Fruit fly (Drosophila melanogaster) whole organism, embryonic: ENCODE data around the gene mfas.

ENCODE experiments used
- Blimp-1 ChIP-seq: fragments of 200-800 bp; sonication (Bioruptor generic); optimal IDR thresholded peaks from 3 replicates; lab custom pipeline; 2018; ENCODE audit warnings: missing biosample characterization, missing genetic modification characterization, mild to moderate bottlenecking, moderate library complexity, missing genetic modification reagents
- CG10267 ChIP-seq: fragments of 200-800 bp; sonication (Bioruptor generic); optimal IDR thresholded peaks from 2 replicates; lab custom pipeline; 2018; ENCODE audit warnings: missing biosample characterization, mild to moderate bottlenecking, missing genetic modification characterization, moderate library complexity
- CG10321 ChIP-seq: fragments of 200-800 bp; sonication (Bioruptor generic); IDR thresholded peaks from 2 replicates; pipeline ENCODE4 v1.3.6; 2022; ENCODE audit warnings: missing biosample characterization, missing genetic modification characterization
- CG11085 ChIP-seq: fragments of 200-800 bp; sonication (Bioruptor generic); IDR thresholded peaks from 2 replicates; pipeline ENCODE4 v1.3.6; 2022; ENCODE audit warnings: missing biosample characterization, missing genetic modification characterization
- CG11695 ChIP-seq: fragments of 200-800 bp; sonication (Bioruptor generic); IDR thresholded peaks from 3 replicates; pipeline ENCODE4 v1.3.6; 2022; ENCODE audit warnings: missing biosample characterization, missing genetic modification characterization
- CG11696 ChIP-seq: fragments of 200-800 bp; sonication (Bioruptor generic); IDR thresholded peaks from 2 replicates; pipeline ENCODE4 v1.3.6; 2022; ENCODE audit warnings: missing biosample characterization, missing genetic modification characterization
- CG13296 ChIP-seq: fragments of 200-800 bp; sonication (Bioruptor generic); optimal IDR thresholded peaks from 3 replicates; lab custom pipeline; 2018; ENCODE audit warnings: missing biosample characterization, mild to moderate bottlenecking, missing genetic modification characterization
- CG13775 ChIP-seq: fragments of 200-800 bp; sonication (Bioruptor generic); optimal IDR thresholded peaks from 3 replicates; lab custom pipeline; 2017; ENCODE audit warnings: missing biosample characterization, mild to moderate bottlenecking, missing genetic modification characterization
- CG14710 ChIP-seq: fragments of 200-800 bp; sonication (Bioruptor generic); optimal IDR thresholded peaks from 3 replicates; lab custom pipeline; 2019; ENCODE audit warnings: missing biosample characterization, mild to moderate bottlenecking, missing genetic modification characterization, moderate library complexity
- CG17568 ChIP-seq: fragments of 200-800 bp; sonication (Bioruptor generic); optimal IDR thresholded peaks from 2 replicates; lab custom pipeline; 2018; ENCODE audit warnings: missing biosample characterization, mild to moderate bottlenecking, missing genetic modification characterization, moderate library complexity
- CG18619 ChIP-seq: fragments of 200-800 bp; sonication (Bioruptor generic); optimal IDR thresholded peaks from 3 replicates; lab custom pipeline; 2017; ENCODE audit warnings: missing biosample characterization, mild to moderate bottlenecking, missing genetic modification characterization
- CG2202 ChIP-seq: fragments of 200-800 bp; sonication (Bioruptor generic); optimal IDR thresholded peaks from 2 replicates; lab custom pipeline; 2018; ENCODE audit warnings: missing biosample characterization, mild to moderate bottlenecking, missing genetic modification characterization
- CG3065 ChIP-seq: fragments of 200-800 bp; sonication (Bioruptor generic); optimal IDR thresholded peaks from 2 replicates; lab custom pipeline; 2016; ENCODE audit warnings: missing biosample characterization, missing genetic modification characterization
- CG32532 ChIP-seq: fragments of 200-800 bp; sonication (Bioruptor generic); IDR thresholded peaks from 2 replicates; pipeline ENCODE4 v1.3.6; 2022; ENCODE audit warnings: missing biosample characterization, missing genetic modification characterization
- CG34422 ChIP-seq: fragments of 200-800 bp; sonication (Bioruptor generic); IDR thresholded peaks from 3 replicates; pipeline ENCODE4 v1.3.6; 2022; ENCODE audit warnings: missing biosample characterization, missing genetic modification characterization
- CG3726 ChIP-seq: fragments of 200-800 bp; sonication (Bioruptor generic); IDR thresholded peaks from 3 replicates; pipeline ENCODE4, ENCODE4 v1.3.6; 2022; ENCODE audit warnings: missing biosample characterization, missing genetic modification characterization
- CG4360 ChIP-seq: fragments of 200-800 bp; sonication (Bioruptor generic); IDR thresholded peaks from 2 replicates; pipeline ENCODE4 v1.3.6; 2022; ENCODE audit warnings: missing biosample characterization, missing genetic modification characterization
- CG6254 ChIP-seq: fragments of 200-800 bp; sonication (Bioruptor generic); optimal IDR thresholded peaks from 3 replicates; lab custom pipeline; 2017; ENCODE audit warnings: mild to moderate bottlenecking, missing biosample characterization, missing genetic modification reagents, missing genetic modification characterization
- CG6654 ChIP-seq: fragments of 200-800 bp; sonication (Bioruptor generic); optimal IDR thresholded peaks from 2 replicates; lab custom pipeline; 2017; ENCODE audit warnings: missing biosample characterization, mild to moderate bottlenecking, missing genetic modification characterization
- CG6791 ChIP-seq: fragments of 200-800 bp; sonication (Bioruptor generic); IDR thresholded peaks from 3 replicates; pipeline ENCODE4 v1.3.6; 2022; ENCODE audit warnings: missing biosample characterization, missing genetic modification characterization; ENCODE audit not compliant: partially characterized antibody
- CG7745 ChIP-seq: fragments of 200-800 bp; sonication (Bioruptor generic); optimal IDR thresholded peaks from 2 replicates; lab custom pipeline; 2018; ENCODE audit warnings: missing biosample characterization, mild to moderate bottlenecking, missing genetic modification characterization, moderate library complexity
- CG8290 ChIP-seq, 3 experiments: fragments of 200-800 bp; sonication (Bioruptor generic); optimal IDR thresholded peaks; 2 replicates each; lab custom pipeline; 2016 to 2019; ENCODE audit warnings: missing biosample characterization in 3 of 3, missing genetic modification characterization in 3 of 3, mild to moderate bottlenecking in 2 of 3, moderate library complexity in 1 of 3
- CG9797 ChIP-seq: fragments of 200-800 bp; sonication (Bioruptor generic); optimal IDR thresholded peaks from 3 replicates; lab custom pipeline; 2018; ENCODE audit warnings: missing biosample characterization, mild to moderate bottlenecking, missing genetic modification characterization
- CrebB ChIP-seq: fragments of 200-800 bp; sonication (Bioruptor generic); optimal IDR thresholded peaks from 3 replicates; lab custom pipeline; 2018; ENCODE audit warnings: missing biosample characterization, mild to moderate bottlenecking, missing genetic modification characterization
- Fer2 ChIP-seq: fragments of 200-800 bp; sonication (Bioruptor generic); optimal IDR thresholded peaks from 2 replicates; lab custom pipeline; 2018; ENCODE audit warnings: missing biosample characterization, mild to moderate bottlenecking, missing genetic modification characterization, moderate library complexity
- Hmr ChIP-seq: fragments of 200-800 bp; sonication (Bioruptor generic); optimal IDR thresholded peaks from 3 replicates; lab custom pipeline; 2017; ENCODE audit warnings: mild to moderate bottlenecking, missing biosample characterization, missing genetic modification reagents, missing genetic modification characterization
- Hr39 ChIP-seq: fragments of >200 bp; optimal IDR thresholded peaks from 2 replicates; lab custom pipeline; 2017
- Lhr ChIP-seq: fragments of 200-800 bp; sonication (Bioruptor generic); optimal IDR thresholded peaks from 3 replicates; lab custom pipeline; 2017; ENCODE audit warnings: mild to moderate bottlenecking, missing biosample characterization, missing genetic modification reagents, missing genetic modification characterization
- MTF-1 ChIP-seq: fragments of 200-800 bp; sonication (Bioruptor generic); optimal IDR thresholded peaks from 2 replicates; lab custom pipeline; 2018; ENCODE audit warnings: missing biosample characterization, mild to moderate bottlenecking, missing genetic modification characterization, borderline replicate concordance
- Neu2 ChIP-seq: fragments of 200-800 bp; sonication (Bioruptor generic); optimal IDR thresholded peaks from 3 replicates; lab custom pipeline; 2016; ENCODE audit warnings: missing biosample characterization, missing genetic modification characterization, borderline replicate concordance
- Oli ChIP-seq: fragments of 200-800 bp; sonication (Bioruptor generic); optimal IDR thresholded peaks from 2 replicates; lab custom pipeline; 2018; ENCODE audit warnings: missing biosample characterization, mild to moderate bottlenecking, missing genetic modification characterization, moderate library complexity
- Sox100B ChIP-seq: fragments of 200-800 bp; sonication (Bioruptor generic); optimal IDR thresholded peaks from 3 replicates; lab custom pipeline; 2018; ENCODE audit warnings: missing biosample characterization, mild to moderate bottlenecking, missing genetic modification characterization
- Trl ChIP-seq, 3 experiments: fragments of >200 bp in 2 of 3; fragments of 200-800 bp in 1 of 3; sonication (Bioruptor generic) in 1 of 3; optimal IDR thresholded peaks; 2 replicates in 1 of 3; 3 replicates in 2 of 3; lab custom pipeline; 2016 to 2017; ENCODE audit warnings: missing biosample characterization in 1 of 3, missing genetic modification characterization in 1 of 3
- Vsx1 ChIP-seq: fragments of 200-800 bp; sonication (Bioruptor generic); optimal IDR thresholded peaks from 2 replicates; lab custom pipeline; 2017; ENCODE audit warnings: missing biosample characterization, mild to moderate bottlenecking, missing genetic modification characterization, missing genetic modification reagents
- YL-1 ChIP-seq: fragments of 200-800 bp; sonication (Bioruptor generic); optimal IDR thresholded peaks from 3 replicates; lab custom pipeline; 2017; ENCODE audit warnings: missing biosample characterization, mild to moderate bottlenecking, missing genetic modification characterization
- aop ChIP-seq: fragments of 200-800 bp; sonication (Bioruptor generic); IDR thresholded peaks from 2 replicates; pipeline ENCODE4 v1.3.6; 2022; ENCODE audit warnings: missing biosample characterization, missing genetic modification characterization
- ap ChIP-seq: fragments of 200-800 bp; sonication (Bioruptor generic); IDR thresholded peaks from 2 replicates; pipeline ENCODE4 v1.3.6; 2022; ENCODE audit warnings: missing biosample characterization, missing genetic modification characterization
- az2 ChIP-seq: fragments of 200-800 bp; sonication (Bioruptor generic); optimal IDR thresholded peaks from 3 replicates; lab custom pipeline; 2016; ENCODE audit warnings: missing biosample characterization, missing genetic modification characterization
- en ChIP-seq: fragments of 200-800 bp; sonication (Bioruptor generic); optimal IDR thresholded peaks from 2 replicates; lab custom pipeline; 2016; ENCODE audit warnings: missing biosample characterization, missing genetic modification characterization
- fru ChIP-seq: fragments of >200 bp; optimal IDR thresholded peaks from 2 replicates; lab custom pipeline; 2017
- gem ChIP-seq: fragments of 200-800 bp; sonication (Bioruptor generic); optimal IDR thresholded peaks from 2 replicates; lab custom pipeline; 2019; ENCODE audit warnings: missing biosample characterization, mild to moderate bottlenecking, missing genetic modification characterization, moderate library complexity
- gfzf ChIP-seq: fragments of 200-800 bp; sonication (Bioruptor generic); optimal IDR thresholded peaks from 2 replicates; lab custom pipeline; 2016; ENCODE audit warnings: missing biosample characterization, mild to moderate bottlenecking, missing genetic modification characterization, moderate library complexity
- gsb-n ChIP-seq: fragments of 200-800 bp; sonication (Bioruptor generic); optimal IDR thresholded peaks from 3 replicates; lab custom pipeline; 2018; ENCODE audit warnings: missing biosample characterization, mild to moderate bottlenecking, missing genetic modification characterization
- hth ChIP-seq: fragments of >200 bp; optimal IDR thresholded peaks from 2 replicates; lab custom pipeline; 2017; ENCODE audit warnings: inconsistent platforms
- kah ChIP-seq: fragments of 200-800 bp; sonication (Bioruptor generic); optimal IDR thresholded peaks from 2 replicates; lab custom pipeline; 2018; ENCODE audit warnings: missing biosample characterization, mild to moderate bottlenecking, missing genetic modification characterization
- mam ChIP-seq: fragments of 200-800 bp; sonication (Bioruptor generic); optimal IDR thresholded peaks from 3 replicates; lab custom pipeline; 2016; ENCODE audit warnings: missing biosample characterization, missing genetic modification characterization
- mirr ChIP-seq: fragments of 200-800 bp; sonication (Bioruptor generic); optimal IDR thresholded peaks from 3 replicates; lab custom pipeline; 2018; ENCODE audit warnings: missing biosample characterization, mild to moderate bottlenecking, missing genetic modification characterization
- pb ChIP-seq: fragments of 200-800 bp; sonication (Bioruptor generic); optimal IDR thresholded peaks from 3 replicates; lab custom pipeline; 2016; ENCODE audit warnings: missing biosample characterization, missing genetic modification characterization
- prd ChIP-seq, 3 experiments: fragments of >200 bp in 2 of 3; fragments of 200-800 bp in 1 of 3; sonication (Bioruptor generic) in 1 of 3; optimal IDR thresholded peaks in 2 of 3; IDR thresholded peaks in 1 of 3; 2 replicates in 2 of 3; 3 replicates in 1 of 3; pipeline versions ENCODE4 v1.3.6 to Lab custom; 2017 to 2022; ENCODE audit warnings: missing biosample characterization in 1 of 3, missing genetic modification characterization in 1 of 3
- so ChIP-seq: fragments of 200-800 bp; sonication (Bioruptor generic); IDR thresholded peaks from 3 replicates; pipeline ENCODE4 v1.3.6; 2022; ENCODE audit warnings: missing biosample characterization, missing genetic modification characterization
- tx ChIP-seq: fragments of 200-800 bp; sonication (Bioruptor generic); optimal IDR thresholded peaks from 2 replicates; lab custom pipeline; 2016; ENCODE audit warnings: missing biosample characterization, missing genetic modification characterization

The mfas gene

DNA sequence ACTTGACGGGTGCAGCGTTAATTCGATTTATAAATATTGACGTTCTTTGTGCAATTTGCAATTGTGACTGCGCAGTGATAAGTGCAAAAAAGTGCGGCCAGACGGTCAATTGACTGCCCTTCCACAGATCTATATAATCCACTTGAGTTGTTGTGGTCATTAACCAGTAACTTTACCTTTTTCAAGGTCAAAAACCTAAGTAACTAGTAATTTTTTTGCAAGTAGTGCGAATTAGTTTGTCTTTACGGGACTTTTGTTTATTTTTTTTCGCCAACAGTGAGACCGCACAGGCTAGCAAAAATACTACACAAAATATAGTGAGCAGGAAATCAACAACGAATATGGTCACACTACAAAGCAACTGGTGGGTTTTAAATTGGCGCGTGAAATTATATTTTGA lies 18.5 kb downstream of the mfas start, which contains the start of gene Tango9 (continued):
- no peak for TF ChIP-seq ap (GFP tag; lab: Robert Waterston, UW)
- no peak for TF ChIP-seq aop (GFP tag; lab: Robert Waterston, UW)
- no peak for TF ChIP-seq en (GFP tag; lab: Kevin White, UChicago)
- TF ChIP-seq CG10321 (GFP tag; lab: Robert Waterston, UW), result no peak
- TF ChIP-seq hth (lab: Kevin White, UChicago), result no peak
- no peak for TF ChIP-seq CG11696 (GFP tag; lab: Robert Waterston, UW)
- TF ChIP-seq Neu2, result no peak
- no peak for TF ChIP-seq CG2202 (tag; lab: Kevin White, UChicago)
- TF ChIP-seq CG3726 (GFP tag; lab: Robert Waterston, UW), result no peak
- no peak for TF ChIP-seq mam (GFP tag; lab: Kevin White, UChicago)
- no peak for TF ChIP-seq Trl (optimal IDR thresholded peaks at IDR 0.05; lab: Kevin White, UChicago)
- no peak for TF ChIP-seq Trl (GFP tag; optimal IDR thresholded peaks at IDR 0.05; lab: Kevin White, UChicago)
- peak; percentile 48 for TF ChIP-seq Lhr (GFP tag; lab: Kevin White, UChicago)
- TF ChIP-seq CG34422 (GFP tag; lab: Robert Waterston, UW), result peak; percentile 25; the same call in 1 of the 3 replicates
- no peak for TF ChIP-seq CG13296 (GFP tag; lab: Kevin White, UChicago)
- no peak for TF ChIP-seq CrebB (tag; lab: Kevin White, UChicago)
- no peak for TF ChIP-seq CG18619 (GFP tag; lab: Kevin White, UChicago)
- TF ChIP-seq Sox100B (GFP tag; lab: Kevin White, UChicago), result no peak
- TF ChIP-seq Hr39 (lab: Kevin White, UChicago), result no peak
- peak; percentile 92 for TF ChIP-seq gfzf (GFP tag; lab: Kevin White, UChicago)
- TF ChIP-seq CG11085 (GFP tag; lab: Robert Waterston, UW), result no peak
- no peak for TF ChIP-seq so (GFP tag; lab: Robert Waterston, UW)
- TF ChIP-seq CG14710 (tag; lab: Kevin White, UChicago), result peak; percentile 59
- no peak for TF ChIP-seq Fer2 (tag; lab: Kevin White, UChicago)
- no peak for TF ChIP-seq fru (lab: Kevin White, UChicago)
- no peak for TF ChIP-seq gem (tag; lab: Kevin White, UChicago)
- no peak for TF ChIP-seq CG11695
- TF ChIP-seq mirr (GFP tag; lab: Kevin White, UChicago), result no peak
- TF ChIP-seq gsb-n (tag; lab: Kevin White, UChicago), result no peak
- peak; percentile 94 for TF ChIP-seq kah
- no peak for TF ChIP-seq az2 (GFP tag; lab: Kevin White, UChicago)
- TF ChIP-seq prd (optimal IDR thresholded peaks at IDR 0.05; lab: Kevin White, UChicago), result no peak
- no peak for TF ChIP-seq prd (GFP tag; IDR thresholded peaks at IDR 0.05; lab: Robert Waterston, UW)
- TF ChIP-seq CG13775 (GFP tag; lab: Kevin White, UChicago), result no peak
- peak; percentile 39 for TF ChIP-seq YL-1 (GFP tag; lab: Kevin White, UChicago)
- no peak for TF ChIP-seq CG4360 (GFP tag; lab: Robert Waterston, UW)
- TF ChIP-seq CG10267 (tag; lab: Kevin White, UChicago), result peak; percentile 39
- TF ChIP-seq MTF-1 (GFP tag; lab: Kevin White, UChicago), result no peak
- TF ChIP-seq CG6654 (GFP tag; lab: Kevin White, UChicago), result no peak
- TF ChIP-seq pb (GFP tag; lab: Kevin White, UChicago), result no peak
- TF ChIP-seq CG9797 (GFP tag; lab: Kevin White, UChicago), result peak; percentile 84
- TF ChIP-seq CG17568 (GFP tag; lab: Kevin White, UChicago), result no peak
- no peak for TF ChIP-seq CG8290 (GFP tag; optimal IDR thresholded peaks at IDR 0.05; lab: Kevin White, UChicago)
- TF ChIP-seq CG8290 (tag; optimal IDR thresholded peaks at IDR 0.05; lab: Kevin White, UChicago), result peak in 1 of 2 experiments; percentile 36
- no peak for TF ChIP-seq tx (GFP tag; lab: Kevin White, UChicago)
- no peak for TF ChIP-seq CG6254 (GFP tag; lab: Kevin White, UChicago)
- no peak for TF ChIP-seq CG6791 (GFP tag; lab: Robert Waterston, UW)
- TF ChIP-seq CG7745 (tag; lab: Kevin White, UChicago), result no peak
- TF ChIP-seq Vsx1, result no peak
- TF ChIP-seq CG3065 (GFP tag; lab: Kevin White, UChicago), result no peak
- TF ChIP-seq Hmr (GFP tag; lab: Kevin White, UChicago), result peak; percentile 52
- TF ChIP-seq Blimp-1, result no peak
- TF ChIP-seq CG32532 (GFP tag; lab: Robert Waterston, UW), result no peak
- no peak for TF ChIP-seq Oli (tag; lab: Kevin White, UChicago)
